Worm (Caenorhabditis elegans): ENCODE results near the gene F42G4.5.
A peak's percentile ranks its signal among the peaks of the same experiment; 100 is the strongest.

DNA sequence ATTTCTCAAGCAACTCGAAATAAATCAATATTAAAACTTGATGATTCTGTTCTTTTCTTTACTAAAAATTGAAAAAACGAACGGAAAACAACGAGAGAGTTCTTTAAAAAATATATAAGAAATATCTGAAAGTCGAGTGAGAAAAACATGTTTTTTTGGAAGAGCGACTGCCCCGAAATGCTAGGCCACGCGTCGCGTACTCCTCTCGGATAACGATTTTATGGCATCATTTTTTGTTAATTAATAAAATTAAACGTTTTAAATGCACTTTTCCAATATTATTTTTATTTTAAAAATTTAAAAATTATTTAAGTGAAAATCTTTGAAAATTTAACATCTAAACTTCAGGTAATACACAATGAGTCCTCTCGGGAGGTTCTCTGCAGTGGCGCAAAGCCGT, 43.9 kb downstream of the F42G4.5 start, which contains the start of gene gfm-1:
- TF ChIP-seq mep-1 (tag; optimal IDR thresholded peaks at IDR 0.05) (peak; percentile 67), nhr-237 (tag; optimal IDR thresholded peaks at IDR 0.05) (no peak), snpc-4 (tag; optimal IDR thresholded peaks at IDR 0.05) (peak; percentile 49), zag-1 (tag; optimal IDR thresholded peaks at IDR 0.05) (no peak), egl-13 (tag; optimal IDR thresholded peaks at IDR 0.05) (peak; percentile 88)

Data from whole organism, L1 larva.